Worm (Caenorhabditis elegans): Measurements from ENCODE around the gene twk-46.
A peak's percentile ranks its signal among the peaks of the same experiment; 100 is the strongest.

twk-46 gene

DNA sequence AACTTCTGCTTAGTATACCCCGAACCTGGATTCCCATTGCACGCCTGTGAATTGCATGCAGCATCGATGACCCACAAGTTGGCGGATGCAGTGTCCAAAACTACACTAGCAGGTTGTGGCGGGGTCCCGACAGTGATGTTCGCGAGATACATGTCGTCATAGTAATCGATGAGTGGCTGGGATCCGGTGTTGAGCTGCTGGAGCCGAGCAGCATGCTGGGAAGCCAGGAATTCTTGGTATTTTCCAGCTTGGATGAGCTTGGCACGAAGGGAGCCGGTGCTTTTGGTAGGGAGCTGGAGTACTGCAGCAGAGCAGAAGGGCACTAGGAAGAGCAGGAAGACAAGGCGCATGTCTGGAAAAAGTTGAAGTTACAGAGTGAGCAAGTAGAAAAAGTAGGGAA is 17.7 kb upstream of the twk-46 start, which contains the start of gene asp-16:
Gene asp-16 (minus strand): TSS at position 350 of the 400 bp plus-strand sequence.
- TF ChIP-seq zfh-2 (GFP tag; conservative IDR thresholded peaks at IDR 0.05), result peak; percentile 68
- TF ChIP-seq attf-5 (GFP tag; optimal IDR thresholded peaks at IDR 0.05), result no peak
- TF ChIP-seq egrh-3 (GFP tag; IDR thresholded peaks at IDR 0.05), result peak; percentile 41; the same call in 1 of the 2 replicates

DNA sequence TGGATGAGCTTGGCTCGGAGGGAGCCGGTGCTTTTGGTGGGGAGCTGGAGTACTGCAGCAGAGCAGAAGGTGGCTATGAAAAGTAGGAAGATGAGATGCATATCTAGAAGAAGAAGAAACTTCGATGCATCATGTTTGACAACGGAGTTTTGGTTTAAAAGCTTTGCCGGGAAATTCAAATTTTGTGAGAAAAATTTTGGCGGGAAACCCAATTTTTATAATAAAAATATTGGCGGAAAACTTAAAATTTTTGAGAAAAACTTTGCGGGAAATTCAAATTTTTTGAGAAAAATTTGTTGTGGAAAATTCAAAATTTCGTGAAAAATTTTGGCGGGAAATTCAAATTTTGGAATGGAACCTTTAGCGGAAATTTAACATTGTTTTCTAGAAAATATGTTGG is 15.2 kb upstream of the twk-46 start, which contains the start of gene asp-15:
Gene asp-15 (minus strand): TSS at position 101 of the 400 bp plus-strand sequence.
- TF ChIP-seq ztf-28 (GFP tag; IDR thresholded peaks at IDR 0.05) (no peak), unc-62 (GFP tag; optimal IDR thresholded peaks at IDR 0.05) (no peak), ztf-22 (GFP tag; optimal IDR thresholded peaks at IDR 0.05) (no peak), lin-26 (GFP tag; IDR thresholded peaks at IDR 0.05) (0 out of 2 replicates have a peak, but pooled peaks have one; percentile 12)

DNA sequence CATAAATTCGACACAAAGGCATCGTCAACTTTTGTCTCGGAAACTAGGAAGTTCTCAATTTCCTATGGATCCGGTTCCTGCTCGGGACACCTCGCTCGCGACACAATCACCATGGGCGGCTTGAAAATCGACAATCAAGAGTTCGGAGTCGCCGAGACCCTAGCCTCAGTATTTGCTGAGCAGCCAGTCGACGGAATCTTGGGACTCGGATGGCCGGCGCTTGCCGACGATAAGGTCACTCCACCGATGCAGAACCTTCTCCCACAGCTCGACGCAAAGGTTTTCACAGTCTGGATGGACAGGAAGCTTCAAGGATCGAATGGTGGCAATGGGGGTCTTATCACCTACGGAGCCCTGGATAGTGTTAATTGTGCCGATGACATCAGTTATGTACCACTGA is 12.5 kb upstream of the twk-46 start:
- TF ChIP-seq snpc-3.4 (tag; optimal IDR thresholded peaks at IDR 0.05), result no peak
- peak; percentile 73 for TF ChIP-seq zfh-2 (GFP tag; conservative IDR thresholded peaks at IDR 0.05)
- no peak for TF ChIP-seq bed-2 (GFP tag; IDR thresholded peaks at IDR 0.05)
- 0 out of 2 replicates have a peak, but pooled peaks have one; percentile 11 for TF ChIP-seq mcd-1 (GFP tag; IDR thresholded peaks at IDR 0.05)

DNA sequence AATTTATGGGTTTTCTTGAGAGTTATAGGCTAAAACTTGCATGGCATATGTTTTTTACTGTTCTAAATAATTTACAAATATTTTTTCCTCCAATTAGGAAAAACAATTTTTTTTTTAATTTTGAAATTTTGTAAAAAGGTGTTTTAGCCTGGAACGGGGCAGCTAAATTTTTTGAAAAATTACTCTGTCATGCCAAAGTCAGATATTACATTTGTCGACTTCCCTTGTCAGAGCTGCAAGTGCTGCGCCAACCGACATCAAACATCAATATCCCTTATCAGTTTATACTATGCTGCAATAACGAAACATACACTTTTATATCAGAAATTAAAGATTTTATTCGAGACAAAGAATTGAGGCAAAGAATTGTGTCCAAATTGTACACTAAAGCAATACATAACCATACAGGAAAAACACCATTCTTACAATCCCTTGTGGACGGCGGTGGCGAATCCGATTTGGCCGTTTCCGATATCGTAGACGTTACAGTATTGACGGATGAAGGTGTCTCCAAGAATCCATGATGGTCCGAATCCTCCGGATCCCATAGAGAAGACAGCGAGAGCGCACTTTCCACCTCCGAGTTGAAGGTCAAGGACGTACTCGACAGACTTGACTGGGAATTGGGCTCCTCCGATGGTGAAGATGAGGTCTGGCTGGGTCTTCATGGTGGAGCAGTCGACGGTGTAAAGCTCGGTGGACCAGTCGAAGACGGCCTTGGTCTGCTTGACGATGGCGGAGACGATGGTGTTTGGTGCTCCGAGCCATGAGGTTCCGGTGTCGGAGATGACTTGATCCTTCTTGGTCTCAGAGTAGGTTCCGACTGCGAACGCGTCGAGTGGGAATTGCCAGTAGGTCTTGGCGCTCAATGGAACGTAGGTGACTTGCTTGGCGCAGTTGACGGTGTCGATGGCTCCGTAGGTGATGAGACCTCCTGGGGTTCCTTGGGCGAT is 10.6 kb upstream of the twk-46 start:
- TF ChIP-seq die-1 (tag; optimal IDR thresholded peaks at IDR 0.05), result no peak
- TF ChIP-seq ceh-58 (GFP tag; IDR thresholded peaks at IDR 0.05), result no peak
- TF ChIP-seq ceh-40 (GFP tag; IDR thresholded peaks at IDR 0.05), result no peak
- TF ChIP-seq mcd-1 (GFP tag; IDR thresholded peaks at IDR 0.05), result no peak
- no peak for TF ChIP-seq bed-2 (GFP tag; IDR thresholded peaks at IDR 0.05)
- no peak for TF ChIP-seq nhr-90 (tag; optimal IDR thresholded peaks at IDR 0.05)
- no peak for TF ChIP-seq efl-1 (GFP tag; optimal IDR thresholded peaks at IDR 0.05)
- no peak for TF ChIP-seq K11D2.4 (GFP tag; IDR thresholded peaks at IDR 0.05)
- no peak for TF ChIP-seq nhr-120 (GFP tag; IDR thresholded peaks at IDR 0.05)
- no peak for TF ChIP-seq nhr-27 (tag; optimal IDR thresholded peaks at IDR 0.05)
- no peak for TF ChIP-seq lin-35 (GFP tag; optimal IDR thresholded peaks at IDR 0.05)
- TF ChIP-seq pbrm-1 (GFP tag; IDR thresholded peaks at IDR 0.05), result peak; percentile 39; the same call in 1 of the 2 replicates
- TF ChIP-seq hrde-1 (tag; optimal IDR thresholded peaks at IDR 0.05; ENCODE audit: borderline replicate concordance), result no peak
- no peak for TF ChIP-seq unc-130 (GFP tag; optimal IDR thresholded peaks at IDR 0.05)
- TF ChIP-seq rcor-1 (GFP tag; IDR thresholded peaks at IDR 0.05), result no peak
- no peak for TF ChIP-seq ekl-4 (GFP tag; IDR thresholded peaks at IDR 0.05)
- TF ChIP-seq tbx-9 (tag; optimal IDR thresholded peaks at IDR 0.05; ENCODE audit: borderline replicate concordance), result no peak
- no peak for TF ChIP-seq zim-3 (tag; optimal IDR thresholded peaks at IDR 0.05)
- TF ChIP-seq madf-6 (GFP tag; IDR thresholded peaks at IDR 0.05), result no peak
- no peak for TF ChIP-seq nfya-2 (GFP tag; IDR thresholded peaks at IDR 0.05)
- TF ChIP-seq attf-5 (GFP tag; optimal IDR thresholded peaks at IDR 0.05), result no peak
- no peak for TF ChIP-seq F37B4.10 (GFP tag; IDR thresholded peaks at IDR 0.05)
- no peak for TF ChIP-seq atf-7 (tag; optimal IDR thresholded peaks at IDR 0.05)
- TF ChIP-seq tbp1 (GFP tag; optimal IDR thresholded peaks at IDR 0.05), result no peak
- TF ChIP-seq egl-44 (GFP tag; IDR thresholded peaks at IDR 0.05), result 0 out of 2 replicates have a peak, but pooled peaks have one; percentile 9
- no peak for TF ChIP-seq ets-4 (GFP tag; optimal IDR thresholded peaks at IDR 0.05)
- TF ChIP-seq lag-1 (GFP tag; IDR thresholded peaks at IDR 0.05), result no peak
- TF ChIP-seq gei-17 (GFP tag; optimal IDR thresholded peaks at IDR 0.05), result no peak
- no peak for TF ChIP-seq ceh-91 (GFP tag; IDR thresholded peaks at IDR 0.05)
- peak; percentile 24 for TF ChIP-seq madf-10 (tag; optimal IDR thresholded peaks at IDR 0.05)
- TF ChIP-seq hmg-20 (GFP tag; IDR thresholded peaks at IDR 0.05), result no peak
- no peak for TF ChIP-seq rpc-1 (optimal IDR thresholded peaks at IDR 0.05)
- TF ChIP-seq rpc-1 (tag; optimal IDR thresholded peaks at IDR 0.05), result no peak
- no peak for TF ChIP-seq B0261.1 (tag; optimal IDR thresholded peaks at IDR 0.05)
- TF ChIP-seq bed-1 (GFP tag; IDR thresholded peaks at IDR 0.05), result no peak

Data from whole organism, young adult.